Worm (Caenorhabditis elegans) whole organism, mixed stage, embryonic: Measurements from ENCODE around the gene cwc-15.
A peak's percentile ranks its signal among the peaks of the same experiment; 100 is the strongest.
"Not testable (repeated sequence)": the region's sequence is repeated elsewhere in the genome, so short reads cannot be mapped to it uniquely, and the experiment has no call there.

ENCODE experiments used
- M03D4.4 ChIP-seq: sonication (generic microtip); optimal IDR thresholded peaks from 2 replicates; lab custom pipeline; 2017; ENCODE audit warnings: mild to moderate bottlenecking, missing genetic modification characterization, missing compliant biosample characterization
- bed-3 ChIP-seq: fragments of 200-800 bp; sonication (Bioruptor generic); optimal IDR thresholded peaks from 3 replicates; lab custom pipeline; 2018; ENCODE audit warnings: mild to moderate bottlenecking, missing genetic modification characterization, moderate library complexity, missing compliant biosample characterization
- ceh-39 ChIP-seq: fragments of 150-350 bp; optimal IDR thresholded peaks from 2 replicates; lab custom pipeline; 2014; ENCODE audit warnings: missing biosample characterization, missing genetic modification characterization
- ceh-43 ChIP-seq: fragments of 200-800 bp; sonication (Bioruptor generic); optimal IDR thresholded peaks from 2 replicates; lab custom pipeline; 2018; ENCODE audit warnings: mild to moderate bottlenecking, missing genetic modification characterization, moderate library complexity, missing compliant biosample characterization
- ceh-83 ChIP-seq: fragments of 200-800 bp; sonication (Bioruptor generic); optimal IDR thresholded peaks from 2 replicates; lab custom pipeline; 2018; ENCODE audit warnings: mild to moderate bottlenecking, missing genetic modification characterization, missing compliant biosample characterization
- cnd-1 ChIP-seq: fragments of 200-800 bp; sonication (Bioruptor generic); optimal IDR thresholded peaks from 2 replicates; lab custom pipeline; 2018; ENCODE audit warnings: mild to moderate bottlenecking, missing genetic modification characterization, missing compliant biosample characterization
- elt-1 ChIP-seq: sonication (generic microtip); optimal IDR thresholded peaks from 2 replicates; lab custom pipeline; 2017; ENCODE audit warnings: missing genetic modification characterization, mild to moderate bottlenecking, missing compliant biosample characterization, antibody characterized with exemption, moderate library complexity, borderline replicate concordance; ENCODE audit not compliant: insufficient read depth
- elt-3 ChIP-seq: fragments of 150-350 bp; optimal IDR thresholded peaks from 2 replicates; lab custom pipeline; 2014; ENCODE audit warnings: missing biosample characterization, missing genetic modification characterization
- flh-1 ChIP-seq: fragments of 200-800 bp; sonication (Bioruptor generic); optimal IDR thresholded peaks from 2 replicates; lab custom pipeline; 2018; ENCODE audit warnings: mild to moderate bottlenecking, missing genetic modification characterization, moderate library complexity, missing compliant biosample characterization
- ham-2 ChIP-seq: fragments of 200-800 bp; sonication (Bioruptor generic); optimal IDR thresholded peaks from 2 replicates; lab custom pipeline; 2018; ENCODE audit warnings: mild to moderate bottlenecking, missing genetic modification characterization, missing compliant biosample characterization
- hlh-1 ChIP-seq: fragments of 150-350 bp; optimal IDR thresholded peaks from 2 replicates; lab custom pipeline; 2014; ENCODE audit warnings: missing biosample characterization, missing genetic modification reagents, missing genetic modification characterization
- lin-32 ChIP-seq: fragments of 200-800 bp; sonication (Bioruptor generic); optimal IDR thresholded peaks from 2 replicates; lab custom pipeline; 2018; ENCODE audit warnings: mild to moderate bottlenecking, missing genetic modification characterization, missing compliant biosample characterization
- lsy-2 ChIP-seq: fragments of 150-350 bp; optimal IDR thresholded peaks from 2 replicates; lab custom pipeline; 2014; ENCODE audit warnings: missing biosample characterization, missing genetic modification characterization
- mab-5 ChIP-seq: fragments of 150-350 bp; optimal IDR thresholded peaks from 2 replicates; lab custom pipeline; 2014; ENCODE audit warnings: missing biosample characterization, missing genetic modification characterization
- mep-1 ChIP-seq: fragments of 150-350 bp; optimal IDR thresholded peaks from 2 replicates; lab custom pipeline; 2017; ENCODE audit warnings: missing biosample characterization, missing genetic modification reagents, missing genetic modification characterization, inconsistent platforms
- mls-2 ChIP-seq: sonication (generic microtip); optimal IDR thresholded peaks from 2 replicates; lab custom pipeline; 2016; ENCODE audit warnings: mild to moderate bottlenecking, missing genetic modification characterization, moderate library complexity, missing compliant biosample characterization
- nhr-12 ChIP-seq: fragments of 150-350 bp; optimal IDR thresholded peaks from 2 replicates; lab custom pipeline; 2014; ENCODE audit warnings: missing biosample characterization, missing genetic modification characterization
- nhr-2 ChIP-seq: fragments of 150-350 bp; optimal IDR thresholded peaks from 2 replicates; lab custom pipeline; 2014; ENCODE audit warnings: missing biosample characterization, missing genetic modification characterization
- nhr-237 ChIP-seq: fragments of 150-350 bp; optimal IDR thresholded peaks from 2 replicates; lab custom pipeline; 2014; ENCODE audit warnings: missing biosample characterization, missing genetic modification characterization
- nhr-28 ChIP-seq: fragments of 150-350 bp; optimal IDR thresholded peaks from 2 replicates; lab custom pipeline; 2014; ENCODE audit warnings: missing biosample characterization, missing genetic modification characterization
- nhr-76 ChIP-seq: sonication (generic microtip); optimal IDR thresholded peaks from 2 replicates; lab custom pipeline; 2017; ENCODE audit warnings: missing biosample characterization, missing genetic modification characterization
- pha-4 ChIP-seq: fragments of 150-350 bp; optimal IDR thresholded peaks from 2 replicates; lab custom pipeline; 2018; ENCODE audit warnings: missing biosample characterization, missing genetic modification reagents, missing genetic modification characterization
- snpc-4 ChIP-seq: fragments of 150-350 bp; optimal IDR thresholded peaks from 2 replicates; lab custom pipeline; 2014; ENCODE audit warnings: missing biosample characterization, missing genetic modification characterization
- sptf-1 ChIP-seq: sonication (generic microtip); optimal IDR thresholded peaks from 2 replicates; lab custom pipeline; 2017; ENCODE audit warnings: mild to moderate bottlenecking, missing genetic modification characterization, moderate library complexity, missing compliant biosample characterization
- unc-120 ChIP-seq: sonication (generic microtip); optimal IDR thresholded peaks from 2 replicates; lab custom pipeline; 2017; ENCODE audit warnings: missing genetic modification characterization, missing compliant biosample characterization; ENCODE audit not compliant: poor library complexity, severe bottlenecking
- unc-39 ChIP-seq: fragments of 150-350 bp; optimal IDR thresholded peaks from 2 replicates; lab custom pipeline; 2014; ENCODE audit warnings: missing biosample characterization, missing genetic modification characterization
- zip-8 ChIP-seq: fragments of 150-350 bp; optimal IDR thresholded peaks from 2 replicates; lab custom pipeline; 2014; ENCODE audit warnings: missing biosample characterization, missing genetic modification characterization

Gene cwc-15

ce11 chrV:15982733-15983344 lies 40.3 kb upstream of the cwc-15 start, which contains the start of the genes fbxa-99 and F36G9.13:
TSS of gene fbxa-99 (minus strand) at chrV:15982854.
TSS of gene F36G9.13 (plus strand) at chrV:15983294.
- TF ChIP-seq unc-120 (tag; lab: Kevin White, UChicago) = no peak
- no peak for TF ChIP-seq lin-32 (GFP tag; lab: Kevin White, UChicago)
- TF ChIP-seq flh-1 (GFP tag; lab: Kevin White, UChicago) = no peak
- TF ChIP-seq mls-2 (tag; lab: Kevin White, UChicago) = no peak
- no peak for TF ChIP-seq mab-5 (tag; lab: Kevin White, UChicago)
- no peak for TF ChIP-seq mep-1 (tag; lab: Kevin White, UChicago)
- no peak for TF ChIP-seq bed-3 (GFP tag; lab: Kevin White, UChicago)
- no peak for TF ChIP-seq nhr-12 (tag; lab: Kevin White, UChicago)
- no peak for TF ChIP-seq cnd-1 (tag; lab: Kevin White, UChicago)
- no peak for TF ChIP-seq elt-3

DNA sequence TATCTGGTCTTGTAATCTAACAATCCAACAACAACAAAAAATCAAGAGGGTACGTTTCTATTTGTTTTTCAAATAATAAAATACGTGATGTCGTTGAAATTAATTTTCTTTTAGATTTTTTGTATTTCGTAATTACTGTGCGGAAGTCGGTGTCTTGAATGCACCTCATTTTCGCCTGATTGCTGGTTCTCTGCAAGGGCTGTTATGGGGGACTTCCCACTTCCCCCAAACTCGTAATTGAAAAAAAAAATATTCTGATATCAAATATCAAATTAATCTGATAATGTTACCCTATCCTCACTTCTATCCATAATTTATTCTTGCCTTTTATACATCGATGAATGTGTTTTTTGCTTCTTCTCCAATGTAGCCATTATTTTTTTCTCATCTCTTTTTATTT lies 35.1 kb upstream of the cwc-15 start, which contains the start of gene F36G9.15:
Gene F36G9.15 (minus strand): TSS at position 101 of the 400 bp plus-strand sequence.
- no peak for TF ChIP-seq snpc-4
- TF ChIP-seq nhr-76 (tag; lab: Kevin White, UChicago) = no peak
- TF ChIP-seq M03D4.4 (tag; lab: Kevin White, UChicago) = no peak
- no peak for TF ChIP-seq lsy-2 (tag; lab: Kevin White, UChicago)
- TF ChIP-seq unc-39 (tag; lab: Kevin White, UChicago) = no peak
- TF ChIP-seq sptf-1 = no peak
- TF ChIP-seq flh-1 (GFP tag; lab: Kevin White, UChicago) = no peak
- no peak for TF ChIP-seq lin-32 (GFP tag; lab: Kevin White, UChicago)
- no peak for TF ChIP-seq elt-1 (tag; lab: Kevin White, UChicago)
- no peak for TF ChIP-seq pha-4 (tag; lab: Kevin White, UChicago)

DNA sequence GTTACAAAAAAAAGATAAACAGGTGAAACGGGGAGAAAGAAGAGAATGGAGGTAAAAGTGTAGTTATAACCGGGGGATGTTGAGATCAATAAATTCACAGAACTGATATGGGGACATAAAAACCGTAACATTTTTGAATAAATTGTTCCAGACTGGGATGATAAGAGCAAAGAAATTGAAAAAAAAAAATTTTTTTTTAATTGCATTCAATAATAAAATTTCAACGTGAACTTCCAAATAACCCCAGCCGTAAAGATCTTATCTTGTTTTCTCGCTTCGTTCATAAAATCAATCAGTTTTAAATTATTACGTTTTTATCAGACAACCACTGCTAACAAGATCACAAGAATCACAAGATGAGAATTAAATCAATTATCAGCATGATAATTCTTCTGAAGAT lies 31.3 kb upstream of the cwc-15 start, which contains the start of gene C06C6.7:
Gene C06C6.7 (plus strand): TSS at position 301 of the 400 bp plus-strand sequence.
- TF ChIP-seq elt-1 (tag; lab: Kevin White, UChicago); lsy-2 (tag; lab: Kevin White, UChicago); ham-2 (GFP tag; lab: Kevin White, UChicago): not testable (repeated sequence)

ce11 chrV:15996655-15997186 lies 26.4 kb upstream of the cwc-15 start, which contains the start of the genes C06C6.9 and C06C6.8:
TSS of gene C06C6.9 (minus strand) at chrV:15996755.
TSS of gene C06C6.8 (plus strand) at chrV:15997136.
- TF ChIP-seq lin-32 (GFP tag; lab: Kevin White, UChicago) = no peak
- no peak for TF ChIP-seq ceh-83 (GFP tag; lab: Kevin White, UChicago)
- TF ChIP-seq ceh-43 (GFP tag; lab: Kevin White, UChicago) = no peak
- TF ChIP-seq zip-8 = no peak
- no peak for TF ChIP-seq nhr-237 (tag; lab: Kevin White, UChicago)
- TF ChIP-seq nhr-12 (tag; lab: Kevin White, UChicago) = no peak
- TF ChIP-seq nhr-2 (tag; lab: Kevin White, UChicago) = no peak
- TF ChIP-seq nhr-28 (tag; lab: Kevin White, UChicago) = no peak
- no peak for TF ChIP-seq ceh-39
- no peak for TF ChIP-seq unc-120 (tag; lab: Kevin White, UChicago)
- TF ChIP-seq elt-3 = no peak

DNA sequence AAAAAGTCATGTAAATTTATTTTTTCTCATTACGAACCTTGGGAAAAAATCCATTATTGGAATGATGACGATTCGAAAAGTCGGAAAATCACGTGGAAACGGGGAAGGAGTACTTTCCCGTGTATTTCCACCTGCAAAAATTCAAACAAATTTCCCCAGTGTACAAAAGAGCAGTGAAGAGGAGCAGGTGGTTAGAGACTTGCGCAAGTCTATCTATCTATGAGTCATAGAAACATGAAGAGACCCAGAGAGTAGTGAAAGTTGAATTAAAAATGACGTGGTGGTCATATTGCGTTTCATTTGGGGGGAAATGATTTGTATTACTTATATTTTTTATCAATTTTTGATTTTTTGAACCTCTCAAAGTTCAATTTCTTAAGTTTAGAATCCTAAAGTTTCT lies 22.7 kb upstream of the cwc-15 start, which contains the start of gene nhr-50:
Gene nhr-50 (minus strand): TSS at position 199 of the 400 bp plus-strand sequence.
- peak; percentile 36 for TF ChIP-seq pha-4 (tag; lab: Kevin White, UChicago)
- no peak for TF ChIP-seq hlh-1 (tag; lab: Kevin White, UChicago)
- TF ChIP-seq nhr-76 (tag; lab: Kevin White, UChicago) = no peak

DNA sequence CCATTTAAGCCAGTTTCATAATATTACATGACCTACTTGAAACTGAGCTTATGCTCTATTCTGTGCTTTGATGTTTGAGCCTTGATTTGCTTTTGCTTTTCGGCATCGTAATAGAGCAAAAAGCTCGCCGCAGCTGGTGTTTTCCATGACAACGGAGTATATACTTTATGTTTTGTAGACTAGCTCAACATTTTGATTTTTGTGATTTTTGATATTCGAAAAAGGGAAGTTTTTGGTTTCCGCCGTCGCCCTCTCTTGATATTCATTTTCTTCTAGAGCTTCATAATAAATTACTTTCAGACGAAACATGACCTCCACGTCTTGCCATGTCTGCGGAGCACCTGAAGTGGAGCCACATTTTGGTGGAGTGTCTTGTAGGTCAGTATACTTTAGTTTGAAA lies 20.9 kb upstream of the cwc-15 start, which contains the start of gene nhr-63:
Gene nhr-63 (plus strand): TSS at position 301 of the 400 bp plus-strand sequence.
- TF ChIP-seq ceh-43 (GFP tag; lab: Kevin White, UChicago) (no peak), unc-120 (tag; lab: Kevin White, UChicago) (no peak)
